Fruit fly (Drosophila melanogaster): Measurements from ENCODE around the gene CG7091.

Gene CG7091

dm6 chr3R:12985828-12986530 lies 8.2 kb downstream of the CG7091 start, which contains the start of gene CG31342 (continued):
- TF ChIP-seq Neu2 (GFP tag; optimal IDR thresholded peaks at IDR 0.05; ENCODE audit: borderline replicate concordance) (no peak), lmd (GFP tag; IDR thresholded peaks at IDR 0.05) (no peak), B-H2 (GFP tag; optimal IDR thresholded peaks at IDR 0.05) (no peak), Hr3 (GFP tag; optimal IDR thresholded peaks at IDR 0.05) (peak; percentile 22), CG7372 (GFP tag; IDR thresholded peaks at IDR 0.05) (no peak), HmgZ (tag; optimal IDR thresholded peaks at IDR 0.05) (peak; percentile 39), pan (optimal IDR thresholded peaks at IDR 0.05) (no peak), pan (GFP tag; optimal IDR thresholded peaks at IDR 0.05 in 1 of 2, IDR thresholded peaks at IDR 0.05 in 1 of 2) (peak in 1 of 2 experiments; percentile 20), CG13894 (tag; optimal IDR thresholded peaks at IDR 0.05) (no peak), prd (optimal IDR thresholded peaks at IDR 0.05) (no peak), prd (GFP tag; IDR thresholded peaks at IDR 0.05) (no peak), Pdp1 (GFP tag; optimal IDR thresholded peaks at IDR 0.05) (peak in 1 of 2 experiments; percentile 31), CG2889 (GFP tag; IDR thresholded peaks at IDR 0.05) (no peak), CG11247 (GFP tag; IDR thresholded peaks at IDR 0.05) (no peak), Oli (tag; optimal IDR thresholded peaks at IDR 0.05) (no peak), CG11723 (GFP tag; optimal IDR thresholded peaks at IDR 0.05) (no peak), zfh1 (GFP tag; IDR thresholded peaks at IDR 0.05) (no peak), stc (GFP tag; IDR thresholded peaks at IDR 0.05) (peak; percentile 20; the same call in 1 of the 2 replicates), CG16813 (GFP tag; IDR thresholded peaks at IDR 0.05; ENCODE audit: partially characterized antibody) (peak; percentile 58), dmrt11E (tag; optimal IDR thresholded peaks at IDR 0.05) (peak; percentile 54), CG33213 (GFP tag; optimal IDR thresholded peaks at IDR 0.05) (no peak), gsb-n (tag; optimal IDR thresholded peaks at IDR 0.05) (no peak), Hmx (GFP tag; optimal IDR thresholded peaks at IDR 0.05) (no peak), aop (GFP tag; IDR thresholded peaks at IDR 0.05) (no peak), Hey (tag; optimal IDR thresholded peaks at IDR 0.05) (no peak), chn (GFP tag; optimal IDR thresholded peaks at IDR 0.05) (no peak), Sox102F (GFP tag; optimal IDR thresholded peaks at IDR 0.05) (no peak), CG16779 (GFP tag; IDR thresholded peaks at IDR 0.05) (no peak), CoRest (tag; optimal IDR thresholded peaks at IDR 0.05) (peak; percentile 62), CG1024 (GFP tag; IDR thresholded peaks at IDR 0.05) (peak; percentile 48), eve (GFP tag; optimal IDR thresholded peaks at IDR 0.05) (no peak), CG7357 (GFP tag; IDR thresholded peaks at IDR 0.05) (no peak), lilli (GFP tag; optimal IDR thresholded peaks at IDR 0.05) (peak; percentile 46), CG14965 (GFP tag; optimal IDR thresholded peaks at IDR 0.05; ENCODE audit: borderline replicate concordance) (no peak), unpg (GFP tag; optimal IDR thresholded peaks at IDR 0.05) (no peak), CG17328 (GFP tag; IDR thresholded peaks at IDR 0.05) (no peak; the same call in 1 of the 2 replicates), luna (GFP tag; optimal IDR thresholded peaks at IDR 0.05) (no peak), HmgD (GFP tag; optimal IDR thresholded peaks at IDR 0.05) (peak; percentile 5), da (GFP tag; optimal IDR thresholded peaks at IDR 0.05) (peak; percentile 7), CG15514 (GFP tag; optimal IDR thresholded peaks at IDR 0.05) (peak; percentile 52), Rfx (GFP tag; IDR thresholded peaks at IDR 0.05) (peak; percentile 37; the same call in 1 of the 2 replicates), CG10147 (GFP tag; optimal IDR thresholded peaks at IDR 0.05) (no peak), CG12299 (tag; optimal IDR thresholded peaks at IDR 0.05) (no peak), chm (GFP tag; IDR thresholded peaks at IDR 0.05) (no peak), Fer2 (tag; optimal IDR thresholded peaks at IDR 0.05) (no peak), salm (tag; optimal IDR thresholded peaks at IDR 0.05) (no peak), al (GFP tag; IDR thresholded peaks at IDR 0.05) (no peak), jumu (GFP tag; optimal IDR thresholded peaks at IDR 0.05) (no peak), pnt (GFP tag; optimal IDR thresholded peaks at IDR 0.05) (no peak), CG6854 (GFP tag; optimal IDR thresholded peaks at IDR 0.05) (no peak), nerfin-2 (GFP tag; IDR thresholded peaks at IDR 0.05; ENCODE audit: partially characterized antibody) (peak; percentile 36; the same call in 1 of the 2 replicates)
